Fruit fly (Drosophila melanogaster): ENCODE measurements around the gene CG31698.
A peak's percentile ranks its signal among the peaks of the same experiment; 100 is the strongest.

Gene CG31698

dm6 chr2L:3172745-3173271 lies 832 bp downstream of the CG31698 start:
- TF ChIP-seq CG16779 (tag; optimal IDR thresholded peaks at IDR 0.05) (no peak), CG11902 (GFP tag; optimal IDR thresholded peaks at IDR 0.05) (no peak), CG11762 (GFP tag; optimal IDR thresholded peaks at IDR 0.05; ENCODE audit: insufficient read depth) (peak; percentile 44), cyc (GFP tag; optimal IDR thresholded peaks at IDR 0.05) (peak; percentile 10), CG8319 (GFP tag; optimal IDR thresholded peaks at IDR 0.05) (no peak), fkh (GFP tag; optimal IDR thresholded peaks at IDR 0.05) (peak; percentile 43), ss (GFP tag; optimal IDR thresholded peaks at IDR 0.05) (peak in 1 of 2 experiments; percentile 17), CG9139 (GFP tag; optimal IDR thresholded peaks at IDR 0.05) (peak; percentile 51), CG7368 (GFP tag; optimal IDR thresholded peaks at IDR 0.05) (peak; percentile 16), CG15336 (GFP tag; IDR thresholded peaks at IDR 0.05) (peak; percentile 44; the same call in 1 of the 2 replicates), Hr39 (GFP tag; optimal IDR thresholded peaks at IDR 0.05) (no peak), fd59A (GFP tag; optimal IDR thresholded peaks at IDR 0.05) (no peak), Eip75B (GFP tag; optimal IDR thresholded peaks at IDR 0.05) (peak; percentile 12), Hr4 (GFP tag; optimal IDR thresholded peaks at IDR 0.05) (peak; percentile 25), achi (GFP tag; optimal IDR thresholded peaks at IDR 0.05) (peak; percentile 16), vri (GFP tag; optimal IDR thresholded peaks at IDR 0.05) (peak; percentile 7), esn (GFP tag; optimal IDR thresholded peaks at IDR 0.05) (no peak), Hr38 (GFP tag; optimal IDR thresholded peaks at IDR 0.05) (no peak), dsx (GFP tag; optimal IDR thresholded peaks at IDR 0.05; ENCODE audit: poor library complexity, severe bottlenecking) (peak; percentile 44), Sox14 (GFP tag; optimal IDR thresholded peaks at IDR 0.05) (no peak), topi (GFP tag; optimal IDR thresholded peaks at IDR 0.05) (peak; percentile 46), CG3919 (GFP tag; optimal IDR thresholded peaks at IDR 0.05) (peak; percentile 66), Eip93F (GFP tag; optimal IDR thresholded peaks at IDR 0.05) (no peak), CG34406 (GFP tag; optimal IDR thresholded peaks at IDR 0.05) (peak; percentile 53), Blimp-1 (GFP tag; optimal IDR thresholded peaks at IDR 0.05) (no peak), svp (GFP tag) (peak; percentile 51), Lpt (GFP tag; optimal IDR thresholded peaks at IDR 0.05) (peak; percentile 7), eg (GFP tag; IDR thresholded peaks at IDR 0.05) (peak; percentile 3; the same call in 1 of the 3 replicates), fd85E (GFP tag; optimal IDR thresholded peaks at IDR 0.05) (no peak), Eip78C (GFP tag) (peak; percentile 82), CG6808 (GFP tag; optimal IDR thresholded peaks at IDR 0.05) (peak; percentile 37), Sox102F (GFP tag; optimal IDR thresholded peaks at IDR 0.05) (peak; percentile 33), Met (GFP tag; optimal IDR thresholded peaks at IDR 0.05) (peak; percentile 49)

dm6 chr2L:3170949-3171579 lies 2.6 kb downstream of the CG31698 start, which contains the start of gene CG44002:
CG44002 (minus strand) TSS chr2L:3171092.
- TF ChIP-seq CG6276 (GFP tag; optimal IDR thresholded peaks at IDR 0.05) (no peak), CG6792 (GFP tag; optimal IDR thresholded peaks at IDR 0.05) (no peak), pdm3 (GFP tag; optimal IDR thresholded peaks at IDR 0.05) (no peak), CG9139 (GFP tag; optimal IDR thresholded peaks at IDR 0.05) (no peak), Eip78C (GFP tag) (peak; percentile 51), topi (GFP tag; optimal IDR thresholded peaks at IDR 0.05) (no peak), Met (GFP tag; optimal IDR thresholded peaks at IDR 0.05) (peak; percentile 17), CG8319 (GFP tag; optimal IDR thresholded peaks at IDR 0.05) (no peak), Eip75B (GFP tag; optimal IDR thresholded peaks at IDR 0.05) (no peak), esn (GFP tag; optimal IDR thresholded peaks at IDR 0.05) (peak; percentile 2), fkh (GFP tag; optimal IDR thresholded peaks at IDR 0.05) (peak; percentile 74), fd85E (GFP tag; optimal IDR thresholded peaks at IDR 0.05) (no peak), CG3919 (GFP tag; optimal IDR thresholded peaks at IDR 0.05) (no peak)

dm6 chr2L:3166710-3167109 lies 6.9 kb downstream of the CG31698 start:
- no peak for TF ChIP-seq CG15336 (GFP tag; IDR thresholded peaks at IDR 0.05)
- peak; percentile 71 for TF ChIP-seq svp (GFP tag)

Data from whole organism, prepupa.